Worm (Caenorhabditis elegans): ENCODE data around the gene srx-95.
"Not testable (repeated sequence)": the region's sequence is repeated elsewhere in the genome, so short reads cannot be mapped to it uniquely, and the experiment has no call there.

The srx-95 gene

ce11 chrII:6781983-6782382, 27.4 kb upstream of the srx-95 start:
- TF ChIP-seq cog-1 (tag; optimal IDR thresholded peaks at IDR 0.05) (no peak), med-1 (GFP tag; optimal IDR thresholded peaks at IDR 0.05; ENCODE audit: insufficient read depth) (no peak), ztf-29 (GFP tag; IDR thresholded peaks at IDR 0.05) (no peak), ref-1 (GFP tag; conservative IDR thresholded peaks at IDR 0.05) (no peak), tab-1 (GFP tag; IDR thresholded peaks at IDR 0.05) (no peak)

DNA sequence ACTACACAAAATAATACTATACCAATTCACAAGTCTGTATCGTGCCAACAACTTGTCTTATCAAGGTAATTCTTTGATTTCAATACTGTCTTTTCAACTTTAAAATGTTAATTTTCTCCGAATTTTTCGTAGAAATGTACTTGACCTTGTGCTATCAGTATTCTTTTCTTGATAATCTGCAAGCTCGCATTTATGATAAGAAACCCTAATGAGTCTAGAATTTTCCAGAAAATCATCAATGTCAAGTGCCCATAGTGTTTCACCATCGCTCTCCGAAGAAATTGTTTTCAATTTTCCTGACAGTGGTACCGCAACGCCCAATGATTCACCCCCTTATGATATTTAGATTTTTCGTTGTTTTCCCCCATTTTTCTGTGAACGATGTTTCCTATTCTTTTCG, 26.7 kb upstream of the srx-95 start:
- TF ChIP-seq med-1 (GFP tag; optimal IDR thresholded peaks at IDR 0.05; ENCODE audit: insufficient read depth) (no peak), flt-1 (GFP tag; IDR thresholded peaks at IDR 0.05) (no peak), ztf-23 (GFP tag; IDR thresholded peaks at IDR 0.05) (no peak), tab-1 (GFP tag; IDR thresholded peaks at IDR 0.05) (no peak), ztf-29 (GFP tag; IDR thresholded peaks at IDR 0.05) (no peak)

ce11 chrII:6779104-6779503, 24.5 kb upstream of the srx-95 start, which contains the start of gene T13C2.7:
T13C2.7 (plus strand) TSS chrII:6779404.
- no peak for TF ChIP-seq T22C8.4 (GFP tag; IDR thresholded peaks at IDR 0.05)
- no peak for TF ChIP-seq tab-1 (GFP tag; IDR thresholded peaks at IDR 0.05)
- no peak for TF ChIP-seq flt-1 (GFP tag; IDR thresholded peaks at IDR 0.05)

DNA sequence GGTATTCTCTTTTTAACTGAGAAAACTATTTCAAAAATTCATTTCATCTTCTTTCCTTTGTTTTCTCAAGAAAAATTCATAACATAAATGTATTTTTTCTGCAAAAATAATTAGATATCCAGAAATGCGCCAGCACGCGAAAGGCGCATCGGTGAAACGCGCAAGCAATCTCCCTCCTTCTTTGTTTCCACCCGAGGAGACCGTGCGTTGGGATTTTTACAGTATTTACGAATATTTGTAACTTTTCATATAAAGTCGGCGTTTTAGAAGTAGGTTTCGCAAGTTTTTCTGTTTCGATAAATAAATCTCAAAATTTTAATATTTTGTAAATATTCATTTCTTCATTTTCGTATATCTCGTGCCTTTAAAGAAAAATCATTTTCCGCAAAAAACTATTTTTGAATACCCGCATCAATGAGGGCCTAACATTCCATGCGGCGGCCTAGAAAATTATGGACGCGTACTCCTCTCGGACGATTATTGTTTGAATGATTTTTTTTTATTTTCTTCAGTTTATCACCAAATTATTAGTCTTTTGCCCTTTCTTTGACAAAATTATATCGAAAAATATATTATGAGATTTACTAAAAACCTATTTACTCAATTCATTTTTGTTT, 22.0 kb upstream of the srx-95 start, which contains the start of gene ssup-72:
Gene ssup-72 (plus strand): TSS at position 181 of the 617 bp plus-strand sequence.
- no peak for TF ChIP-seq tab-1 (GFP tag; IDR thresholded peaks at IDR 0.05)
- no peak for TF ChIP-seq flt-1 (GFP tag; IDR thresholded peaks at IDR 0.05)
- no peak for TF ChIP-seq cog-1 (tag; optimal IDR thresholded peaks at IDR 0.05)
- TF ChIP-seq T22C8.4 (GFP tag; IDR thresholded peaks at IDR 0.05), result no peak
- peak; percentile 67 for TF ChIP-seq ztf-23 (GFP tag; IDR thresholded peaks at IDR 0.05)
- TF ChIP-seq klf-2 (GFP tag; conservative IDR thresholded peaks at IDR 0.05), result no peak
- peak; percentile 6 for TF ChIP-seq med-1 (GFP tag; optimal IDR thresholded peaks at IDR 0.05; ENCODE audit: insufficient read depth)

DNA sequence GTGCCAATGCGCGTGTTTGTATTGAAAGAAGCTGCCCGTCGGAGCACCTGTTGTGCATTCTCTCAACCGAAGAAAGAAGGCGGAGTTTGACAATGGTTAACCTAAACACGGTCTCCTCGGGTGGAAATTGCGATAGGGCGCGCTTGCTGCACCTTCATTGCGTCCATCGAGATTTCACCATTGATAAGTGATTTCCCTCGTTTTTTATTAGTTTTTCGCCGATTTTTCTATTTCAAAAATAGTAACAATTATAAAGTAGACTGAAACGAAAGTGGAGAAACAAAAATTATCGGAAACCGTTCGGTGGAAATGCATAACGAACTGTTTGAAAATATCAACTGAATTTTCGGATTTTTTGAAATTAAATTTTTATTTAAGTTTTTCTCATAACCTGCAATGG, 20.5 kb upstream of the srx-95 start, which contains the start of gene agr-1:
Gene agr-1 (minus strand): TSS at position 101 of the 400 bp plus-strand sequence.
- not testable (repeated sequence) for TF ChIP-seq klf-2 (GFP tag; conservative IDR thresholded peaks at IDR 0.05); med-1 (GFP tag; optimal IDR thresholded peaks at IDR 0.05; ENCODE audit: insufficient read depth); flt-1 (GFP tag; IDR thresholded peaks at IDR 0.05)

- TF ChIP-seq med-1 (GFP tag; optimal IDR thresholded peaks at IDR 0.05; ENCODE audit: insufficient read depth) (no peak), ref-1 (GFP tag; conservative IDR thresholded peaks at IDR 0.05) (no peak), flt-1 (GFP tag; IDR thresholded peaks at IDR 0.05) (no peak), ztf-23 (GFP tag; IDR thresholded peaks at IDR 0.05) (no peak), tab-1 (GFP tag; IDR thresholded peaks at IDR 0.05) (no peak), cog-1 (tag; optimal IDR thresholded peaks at IDR 0.05) (no peak), klf-2 (GFP tag; conservative IDR thresholded peaks at IDR 0.05) (no peak), ztf-29 (GFP tag; IDR thresholded peaks at IDR 0.05) (no peak), T22C8.4 (GFP tag; IDR thresholded peaks at IDR 0.05) (no peak)
These were observed 17.9 kb upstream of the srx-95 start for ce11 chrII:6772482-6772881.

- no peak for TF ChIP-seq ref-1 (GFP tag; conservative IDR thresholded peaks at IDR 0.05)
- TF ChIP-seq ztf-29 (GFP tag; IDR thresholded peaks at IDR 0.05), result no peak
- TF ChIP-seq tab-1 (GFP tag; IDR thresholded peaks at IDR 0.05), result no peak
- no peak for TF ChIP-seq med-1 (GFP tag; optimal IDR thresholded peaks at IDR 0.05; ENCODE audit: insufficient read depth)
- no peak for TF ChIP-seq klf-2 (GFP tag; conservative IDR thresholded peaks at IDR 0.05)
- TF ChIP-seq ztf-23 (GFP tag; IDR thresholded peaks at IDR 0.05), result no peak
These were observed 15.5 kb upstream of the srx-95 start for ce11 chrII:6770030-6770429.

DNA sequence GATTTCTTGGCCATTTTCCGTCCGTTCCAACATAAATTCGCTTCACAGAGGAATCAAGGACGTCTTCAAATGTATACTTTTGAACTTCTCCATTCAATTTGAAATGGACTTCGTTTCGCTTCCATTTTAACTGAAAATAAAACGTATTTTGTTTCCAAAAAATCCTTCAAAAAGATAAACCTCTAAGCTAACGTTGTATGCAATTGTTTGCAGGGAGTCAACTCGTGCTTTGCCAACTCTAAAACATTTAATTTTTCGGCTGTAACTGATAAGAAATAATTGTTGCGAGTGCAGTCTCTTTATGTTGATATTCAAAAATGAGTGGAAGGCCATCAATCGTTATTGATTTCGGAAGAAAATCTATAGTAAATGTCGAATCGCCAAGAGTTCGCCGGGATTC, 13.4 kb upstream of the srx-95 start, which contains the start of gene F41G3.18:
Gene F41G3.18 (plus strand): TSS at position 301 of the 400 bp plus-strand sequence.
- no peak for TF ChIP-seq flt-1 (GFP tag; IDR thresholded peaks at IDR 0.05)
- no peak for TF ChIP-seq tab-1 (GFP tag; IDR thresholded peaks at IDR 0.05)
- TF ChIP-seq ztf-29 (GFP tag; IDR thresholded peaks at IDR 0.05), result no peak
- TF ChIP-seq T22C8.4 (GFP tag; IDR thresholded peaks at IDR 0.05), result no peak
- no peak for TF ChIP-seq ztf-23 (GFP tag; IDR thresholded peaks at IDR 0.05)
- no peak for TF ChIP-seq med-1 (GFP tag; optimal IDR thresholded peaks at IDR 0.05; ENCODE audit: insufficient read depth)
- no peak for TF ChIP-seq ref-1 (GFP tag; conservative IDR thresholded peaks at IDR 0.05)
- no peak for TF ChIP-seq klf-2 (GFP tag; conservative IDR thresholded peaks at IDR 0.05)
- TF ChIP-seq cog-1 (tag; optimal IDR thresholded peaks at IDR 0.05), result no peak

ce11 chrII:6764734-6765133, 10.2 kb upstream of the srx-95 start, which contains the start of gene nlp-50:
nlp-50 (plus strand) TSS chrII:6765034.
- TF ChIP-seq ref-1 (GFP tag; conservative IDR thresholded peaks at IDR 0.05) (no peak), klf-2 (GFP tag; conservative IDR thresholded peaks at IDR 0.05) (no peak)

ce11 chrII:6756232-6756631, 1.7 kb upstream of the srx-95 start, which contains the start of gene F41G3.3:
F41G3.3 (plus strand) TSS chrII:6756532.
- TF ChIP-seq tab-1 (GFP tag; IDR thresholded peaks at IDR 0.05) (no peak), klf-2 (GFP tag; conservative IDR thresholded peaks at IDR 0.05) (no peak), T22C8.4 (GFP tag; IDR thresholded peaks at IDR 0.05) (no peak)

ce11 chrII:6752850-6753249, 1.7 kb downstream of the srx-95 start, which contains the start of gene F41G3.21:
F41G3.21 (minus strand) TSS chrII:6752950.
- TF ChIP-seq med-1 (GFP tag; optimal IDR thresholded peaks at IDR 0.05; ENCODE audit: insufficient read depth), result no peak
- no peak for TF ChIP-seq cog-1 (tag; optimal IDR thresholded peaks at IDR 0.05)
- no peak for TF ChIP-seq ztf-23 (GFP tag; IDR thresholded peaks at IDR 0.05)
- TF ChIP-seq tab-1 (GFP tag; IDR thresholded peaks at IDR 0.05), result no peak
- TF ChIP-seq ztf-29 (GFP tag; IDR thresholded peaks at IDR 0.05), result no peak
